Worm (Caenorhabditis elegans): Measurements from ENCODE around the gene C50H2.5.

ce11 chrV:9921288-9921687 lies 2.8 kb downstream of the C50H2.5 start, which contains the start of gene ceh-75:
- TF ChIP-seq him-1 (tag; optimal IDR thresholded peaks at IDR 0.05) = no peak
- no peak for TF ChIP-seq dao-5 (tag; optimal IDR thresholded peaks at IDR 0.05)
- no peak for TF ChIP-seq W03F9.2 (tag; optimal IDR thresholded peaks at IDR 0.05)
